Fruit fly (Drosophila melanogaster): Measurements from ENCODE around the gene Rac1.
A peak's percentile ranks its signal among the peaks of the same experiment; 100 is the strongest.

Gene Rac1

dm6 chr3L:1342133-1342580, 39.7 kb upstream of the Rac1 start, which contains the start of gene indra (continued):
- TF ChIP-seq CG4707 (GFP tag; optimal IDR thresholded peaks at IDR 0.05) (no peak), CG10274 (GFP tag; optimal IDR thresholded peaks at IDR 0.05) (peak; percentile 7), CG14014 (GFP tag; IDR thresholded peaks at IDR 0.05) (peak; percentile 57; the same call in 1 of the 2 replicates), sob (GFP tag; IDR thresholded peaks at IDR 0.05) (0 out of 2 replicates have a peak, but pooled peaks have one; percentile 33), CG18619 (GFP tag; optimal IDR thresholded peaks at IDR 0.05) (peak; percentile 28), CG14710 (tag; optimal IDR thresholded peaks at IDR 0.05) (peak; percentile 69), BEAF-32 (GFP tag; optimal IDR thresholded peaks at IDR 0.05) (peak; percentile 75), wek (GFP tag; optimal IDR thresholded peaks at IDR 0.05) (no peak), Atf-2 (GFP tag; optimal IDR thresholded peaks at IDR 0.05) (peak; percentile 13), CG8089 (GFP tag; optimal IDR thresholded peaks at IDR 0.05) (peak; percentile 45), Chrac-16 (GFP tag; optimal IDR thresholded peaks at IDR 0.05) (peak; percentile 60), Doc3 (GFP tag; IDR thresholded peaks at IDR 0.05; ENCODE audit: partially characterized antibody) (peak; percentile 41; the same call in 2 of the 3 replicates), bbx (GFP tag; IDR thresholded peaks at IDR 0.05; ENCODE audit: partially characterized antibody) (peak; percentile 76), CG6791 (GFP tag; IDR thresholded peaks at IDR 0.05; ENCODE audit: partially characterized antibody) (peak; percentile 62), phol (tag; optimal IDR thresholded peaks at IDR 0.05) (peak; percentile 77), ken (GFP tag; IDR thresholded peaks at IDR 0.05) (0 out of 3 replicates have a peak, but pooled peaks have one; percentile 45), CG3281 (GFP tag; optimal IDR thresholded peaks at IDR 0.05) (peak; percentile 21), CG12391 (tag; optimal IDR thresholded peaks at IDR 0.05) (peak; percentile 67), CG17385 (GFP tag; optimal IDR thresholded peaks at IDR 0.05) (peak; percentile 46), dati (GFP tag; IDR thresholded peaks at IDR 0.05) (no peak), shn (GFP tag; optimal IDR thresholded peaks at IDR 0.05) (peak; percentile 68), CG17829 (tag; optimal IDR thresholded peaks at IDR 0.05) (peak; percentile 46), br (optimal IDR thresholded peaks at IDR 0.05) (no peak), CG4617 (GFP tag; optimal IDR thresholded peaks at IDR 0.05; ENCODE audit: borderline replicate concordance) (peak; percentile 78), CG3995 (GFP tag; optimal IDR thresholded peaks at IDR 0.05) (peak; percentile 91), CG12659 (GFP tag; optimal IDR thresholded peaks at IDR 0.05) (peak; percentile 81), lola (GFP tag; optimal IDR thresholded peaks at IDR 0.05) (peak in 1 of 3 experiments; percentile 53), CG32532 (GFP tag; IDR thresholded peaks at IDR 0.05) (peak; percentile 43; the same call in 1 of the 2 replicates), Dref (GFP tag; IDR thresholded peaks at IDR 0.05) (peak; percentile 72), CG15601 (tag; optimal IDR thresholded peaks at IDR 0.05) (peak; percentile 37), Abd-B (GFP tag; optimal IDR thresholded peaks at IDR 0.05) (peak; percentile 22), odd (GFP tag; optimal IDR thresholded peaks at IDR 0.05) (no peak), CG31365 (tag; optimal IDR thresholded peaks at IDR 0.05) (no peak), CG17328 (GFP tag; IDR thresholded peaks at IDR 0.05) (peak; percentile 55), hkb (optimal IDR thresholded peaks at IDR 0.05) (no peak), hkb (GFP tag; IDR thresholded peaks at IDR 0.05) (no peak; the same call in 1 of the 2 replicates), pzg (GFP tag; optimal IDR thresholded peaks at IDR 0.05) (peak; percentile 75), Camta (GFP tag; optimal IDR thresholded peaks at IDR 0.05) (peak; percentile 24), btn (GFP tag; optimal IDR thresholded peaks at IDR 0.05) (no peak), exex (tag; optimal IDR thresholded peaks at IDR 0.05) (no peak), CG7786 (GFP tag; optimal IDR thresholded peaks at IDR 0.05) (peak; percentile 74), CG8924 (tag; optimal IDR thresholded peaks at IDR 0.05) (peak; percentile 55), Max (GFP tag; optimal IDR thresholded peaks at IDR 0.05) (peak; percentile 81), disco-r (GFP tag; optimal IDR thresholded peaks at IDR 0.05) (no peak), CG18599 (GFP tag; optimal IDR thresholded peaks at IDR 0.05) (peak; percentile 61), insv (GFP tag; optimal IDR thresholded peaks at IDR 0.05) (peak in 1 of 2 experiments; percentile 54), Aef1 (GFP tag; IDR thresholded peaks at IDR 0.05) (peak; percentile 38; the same call in 1 of the 3 replicates), salm (tag; optimal IDR thresholded peaks at IDR 0.05) (no peak), Stat92E (GFP tag; optimal IDR thresholded peaks at IDR 0.05) (no peak)

Measured in whole organism, embryonic.